Worm (Caenorhabditis elegans): Measurements from ENCODE around the gene Y49F6C.2.

DNA sequence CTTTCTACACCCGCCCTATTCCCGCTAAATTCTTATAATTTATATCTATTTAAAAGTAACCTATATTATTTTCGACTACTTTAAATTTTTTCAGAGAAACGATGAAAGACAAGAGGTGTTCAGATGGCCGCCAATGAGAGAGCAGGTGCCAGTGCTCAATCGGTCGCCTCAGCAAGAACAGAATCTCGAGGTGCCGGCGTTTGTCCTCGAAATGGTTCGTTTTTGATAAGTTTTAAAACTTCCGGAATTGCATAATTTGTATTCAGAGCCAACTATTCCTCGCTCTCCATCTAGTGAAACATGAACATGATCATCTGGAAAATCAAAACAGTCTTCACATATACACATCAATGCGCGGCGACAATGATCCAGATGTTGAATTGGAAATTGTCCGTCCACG, 7.4 kb upstream of the Y49F6C.2 start, which contains the start of gene bath-23:
- TF ChIP-seq ama-1 (optimal IDR thresholded peaks at IDR 0.05) (no peak), ceh-36 (tag; optimal IDR thresholded peaks at IDR 0.05) (no peak), sea-1 (GFP tag; conservative IDR thresholded peaks at IDR 0.05) (no peak), tra-4 (tag; optimal IDR thresholded peaks at IDR 0.05) (no peak)

Measured in whole organism, early embryonic.